Fruit fly (Drosophila melanogaster) whole organism, embryonic: Measurements from ENCODE around the gene dx.

ENCODE experiments used
- Ada2b ChIP-seq: fragments of 200-800 bp; sonication (Bioruptor generic); IDR thresholded peaks from 2 replicates; pipeline ENCODE4 v1.3.6; 2022; ENCODE audit warnings: missing biosample characterization, missing genetic modification characterization
- C15 ChIP-seq: fragments of 200-800 bp; sonication (Bioruptor generic); IDR thresholded peaks from 3 replicates; pipeline ENCODE4 v1.3.6; 2022; ENCODE audit warnings: missing biosample characterization, missing genetic modification characterization
- CG13296 ChIP-seq: fragments of 200-800 bp; sonication (Bioruptor generic); optimal IDR thresholded peaks from 3 replicates; lab custom pipeline; 2018; ENCODE audit warnings: missing biosample characterization, mild to moderate bottlenecking, missing genetic modification characterization
- CG13424 ChIP-seq: fragments of 200-800 bp; sonication (Bioruptor generic); optimal IDR thresholded peaks from 2 replicates; lab custom pipeline; 2019; ENCODE audit warnings: missing biosample characterization, mild to moderate bottlenecking, missing genetic modification characterization, moderate library complexity
- CG15514 ChIP-seq: fragments of 200-800 bp; sonication (Bioruptor generic); optimal IDR thresholded peaks from 3 replicates; lab custom pipeline; 2017; ENCODE audit warnings: missing biosample characterization, missing genetic modification characterization, mild to moderate bottlenecking, moderate library complexity, missing genetic modification reagents
- CG34422 ChIP-seq: fragments of 200-800 bp; sonication (Bioruptor generic); IDR thresholded peaks from 3 replicates; pipeline ENCODE4 v1.3.6; 2022; ENCODE audit warnings: missing biosample characterization, missing genetic modification characterization
- CG4707 ChIP-seq: fragments of 200-800 bp; sonication (Bioruptor generic); optimal IDR thresholded peaks from 2 replicates; lab custom pipeline; 2018; ENCODE audit warnings: missing biosample characterization, mild to moderate bottlenecking, missing genetic modification characterization, moderate library complexity
- CG6683 ChIP-seq: fragments of 200-800 bp; sonication (Bioruptor generic); optimal IDR thresholded peaks from 2 replicates; lab custom pipeline; 2017; ENCODE audit warnings: missing biosample characterization, mild to moderate bottlenecking, missing genetic modification characterization, missing genetic modification reagents
- CG7839 ChIP-seq: fragments of 200-800 bp; sonication (Bioruptor generic); optimal IDR thresholded peaks from 3 replicates; lab custom pipeline; 2018; ENCODE audit warnings: missing biosample characterization, mild to moderate bottlenecking, missing genetic modification characterization, moderate library complexity
- CG8089 ChIP-seq: fragments of 200-800 bp; sonication (Bioruptor generic); optimal IDR thresholded peaks from 3 replicates; lab custom pipeline; 2016; ENCODE audit warnings: missing biosample characterization, missing genetic modification characterization
- CG9727 ChIP-seq: fragments of 200-800 bp; sonication (Bioruptor generic); optimal IDR thresholded peaks from 3 replicates; lab custom pipeline; 2017; ENCODE audit warnings: missing biosample characterization, mild to moderate bottlenecking, missing genetic modification characterization
- CG9932 ChIP-seq: fragments of 200-800 bp; sonication (Bioruptor generic); IDR thresholded peaks from 2 replicates; pipeline ENCODE4 v1.3.6; 2022; ENCODE audit warnings: missing biosample characterization, missing genetic modification characterization
- Camta ChIP-seq: fragments of 200-800 bp; sonication (Bioruptor generic); optimal IDR thresholded peaks from 2 replicates; lab custom pipeline; 2016; ENCODE audit warnings: missing biosample characterization, missing genetic modification characterization
- Chrac-16 ChIP-seq: fragments of 200-800 bp; sonication (Bioruptor generic); optimal IDR thresholded peaks from 3 replicates; lab custom pipeline; 2016; ENCODE audit warnings: missing biosample characterization, missing genetic modification characterization
- Deaf1 ChIP-seq: fragments of 200-800 bp; optimal IDR thresholded peaks from 3 replicates; lab custom pipeline; 2019; ENCODE audit warnings: missing biosample characterization, mild to moderate bottlenecking, missing genetic modification characterization, moderate library complexity
- ERR ChIP-seq: fragments of 200-800 bp; sonication (Bioruptor generic); optimal IDR thresholded peaks from 2 replicates; lab custom pipeline; 2016; ENCODE audit warnings: missing biosample characterization, missing genetic modification characterization
- Fer3 ChIP-seq: fragments of 200-800 bp; sonication (Bioruptor generic); optimal IDR thresholded peaks from 2 replicates; lab custom pipeline; 2018; ENCODE audit warnings: missing biosample characterization, mild to moderate bottlenecking, missing genetic modification characterization, moderate library complexity
- H2.0 ChIP-seq: fragments of 200-800 bp; sonication (Bioruptor generic); IDR thresholded peaks from 2 replicates; pipeline ENCODE4 v1.3.6; 2022; ENCODE audit warnings: missing biosample characterization, missing genetic modification characterization
- HLH3B ChIP-seq: fragments of 200-800 bp; sonication (Bioruptor generic); IDR thresholded peaks from 2 replicates; pipeline ENCODE4 v1.3.6; 2022; ENCODE audit warnings: missing biosample characterization, missing genetic modification characterization
- HmgD ChIP-seq: fragments of 200-800 bp; sonication (Bioruptor generic); optimal IDR thresholded peaks from 3 replicates; lab custom pipeline; 2016; ENCODE audit warnings: missing biosample characterization, missing genetic modification characterization
- Mes4 ChIP-seq: fragments of 200-800 bp; sonication (Bioruptor generic); optimal IDR thresholded peaks from 2 replicates; lab custom pipeline; 2016; ENCODE audit warnings: missing biosample characterization, missing genetic modification characterization
- NC2β ChIP-seq: fragments of 200-800 bp; sonication (Bioruptor generic); optimal IDR thresholded peaks from 2 replicates; lab custom pipeline; 2016; ENCODE audit warnings: missing biosample characterization, missing genetic modification characterization
- Pdp1 ChIP-seq, 2 experiments: fragments of 200-800 bp; sonication (Bioruptor generic); optimal IDR thresholded peaks; 3 replicates each; lab custom pipeline; 2016; ENCODE audit warnings: missing biosample characterization in 2 of 2, missing genetic modification characterization in 2 of 2, mild to moderate bottlenecking in 1 of 2, moderate library complexity in 1 of 2
- Ptx1 ChIP-seq: fragments of 200-800 bp; sonication (Bioruptor generic); IDR thresholded peaks from 2 replicates; pipeline ENCODE4 v1.3.6; 2022; ENCODE audit warnings: missing biosample characterization, missing genetic modification characterization
- Stat92E ChIP-seq, 3 experiments: fragments of >200 bp in 2 of 3; fragments of 200-800 bp in 1 of 3; sonication (Bioruptor generic) in 1 of 3; optimal IDR thresholded peaks; 2 replicates each; lab custom pipeline; 2017 to 2019; ENCODE audit warnings: missing biosample characterization in 3 of 3, missing genetic modification characterization in 3 of 3, mild to moderate bottlenecking in 1 of 3, moderate library complexity in 1 of 3
- Trl ChIP-seq, 3 experiments: fragments of >200 bp in 2 of 3; fragments of 200-800 bp in 1 of 3; sonication (Bioruptor generic) in 1 of 3; optimal IDR thresholded peaks; 2 replicates in 1 of 3; 3 replicates in 2 of 3; lab custom pipeline; 2016 to 2017; ENCODE audit warnings: missing biosample characterization in 1 of 3, missing genetic modification characterization in 1 of 3
- Vsx1 ChIP-seq: fragments of 200-800 bp; sonication (Bioruptor generic); optimal IDR thresholded peaks from 2 replicates; lab custom pipeline; 2017; ENCODE audit warnings: missing biosample characterization, mild to moderate bottlenecking, missing genetic modification characterization, missing genetic modification reagents
- abd-A ChIP-seq: fragments of 200-800 bp; sonication (Bioruptor generic); optimal IDR thresholded peaks from 3 replicates; lab custom pipeline; 2019; ENCODE audit warnings: missing biosample characterization, mild to moderate bottlenecking, missing genetic modification characterization, moderate library complexity
- ase ChIP-seq: fragments of 200-800 bp; sonication (Bioruptor generic); IDR thresholded peaks from 3 replicates; pipeline ENCODE4 v1.3.6; 2022; ENCODE audit warnings: missing biosample characterization, missing genetic modification characterization
- ato ChIP-seq: fragments of 200-800 bp; sonication (Bioruptor generic); IDR thresholded peaks from 2 replicates; pipeline ENCODE4 v1.3.6; 2022; ENCODE audit warnings: missing biosample characterization, missing genetic modification characterization; ENCODE audit not compliant: partially characterized antibody
- bcd ChIP-seq: fragments of 200-800 bp; sonication (Bioruptor generic); optimal IDR thresholded peaks from 2 replicates; lab custom pipeline; 2017; ENCODE audit warnings: missing biosample characterization, mild to moderate bottlenecking, missing genetic modification characterization
- caup ChIP-seq: fragments of 200-800 bp; sonication (Bioruptor generic); optimal IDR thresholded peaks from 3 replicates; lab custom pipeline; 2017; ENCODE audit warnings: missing biosample characterization, mild to moderate bottlenecking, missing genetic modification characterization, moderate library complexity; ENCODE audit not compliant: severe bottlenecking
- croc ChIP-seq: fragments of 200-800 bp; sonication (Bioruptor generic); conservative IDR thresholded peaks from 3 replicates; pipeline ENCODE4 v1.3.6; 2022; ENCODE audit warnings: missing biosample characterization, missing genetic modification characterization
- fd3F ChIP-seq: fragments of 200-800 bp; sonication (Bioruptor generic); optimal IDR thresholded peaks from 2 replicates; lab custom pipeline; 2018; ENCODE audit warnings: missing biosample characterization, mild to moderate bottlenecking, missing genetic modification characterization, moderate library complexity
- gce ChIP-seq: fragments of 200-800 bp; sonication (Bioruptor generic); IDR thresholded peaks from 3 replicates; pipeline ENCODE4 v1.3.6; 2022; ENCODE audit warnings: missing biosample characterization, missing genetic modification characterization
- gem ChIP-seq: fragments of 200-800 bp; sonication (Bioruptor generic); optimal IDR thresholded peaks from 2 replicates; lab custom pipeline; 2019; ENCODE audit warnings: missing biosample characterization, mild to moderate bottlenecking, missing genetic modification characterization, moderate library complexity
- gt ChIP-seq: fragments of 200-800 bp; sonication (Bioruptor generic); IDR thresholded peaks from 2 replicates; pipeline ENCODE4 v1.3.6; 2022; ENCODE audit warnings: missing biosample characterization, missing genetic modification characterization
- klu ChIP-seq: fragments of 200-800 bp; sonication (Bioruptor generic); IDR thresholded peaks from 2 replicates; pipeline ENCODE4 v1.3.6; 2022; ENCODE audit warnings: missing biosample characterization, missing genetic modification characterization
- mam ChIP-seq: fragments of 200-800 bp; sonication (Bioruptor generic); optimal IDR thresholded peaks from 3 replicates; lab custom pipeline; 2016; ENCODE audit warnings: missing biosample characterization, missing genetic modification characterization
- prd ChIP-seq, 3 experiments: fragments of >200 bp in 2 of 3; fragments of 200-800 bp in 1 of 3; sonication (Bioruptor generic) in 1 of 3; optimal IDR thresholded peaks in 2 of 3; IDR thresholded peaks in 1 of 3; 2 replicates in 2 of 3; 3 replicates in 1 of 3; pipeline versions ENCODE4 v1.3.6 to Lab custom; 2017 to 2022; ENCODE audit warnings: missing biosample characterization in 1 of 3, missing genetic modification characterization in 1 of 3
- rib ChIP-seq: fragments of 200-800 bp; sonication (Bioruptor generic); IDR thresholded peaks from 2 replicates; pipeline ENCODE4 v1.3.6; 2022; ENCODE audit warnings: missing biosample characterization, missing genetic modification characterization
- run ChIP-seq: fragments of 200-800 bp; sonication (Bioruptor generic); optimal IDR thresholded peaks from 3 replicates; lab custom pipeline; 2018; ENCODE audit warnings: missing biosample characterization, mild to moderate bottlenecking, missing genetic modification characterization
- sc ChIP-seq, 3 experiments: fragments of >200 bp in 2 of 3; fragments of 200-800 bp in 1 of 3; sonication (Bioruptor generic) in 1 of 3; optimal IDR thresholded peaks; 2 replicates in 2 of 3; 3 replicates in 1 of 3; lab custom pipeline; 2017; ENCODE audit warnings: mild to moderate bottlenecking in 1 of 3, missing biosample characterization in 1 of 3, missing genetic modification characterization in 1 of 3, missing genetic modification reagents in 1 of 3
- slbo ChIP-seq: fragments of 200-800 bp; sonication (Bioruptor generic); IDR thresholded peaks from 2 replicates; pipeline ENCODE4 v1.3.6; 2022; ENCODE audit warnings: missing biosample characterization, missing genetic modification characterization
- tin ChIP-seq: fragments of 200-800 bp; sonication (Bioruptor generic); optimal IDR thresholded peaks from 3 replicates; lab custom pipeline; 2016; ENCODE audit warnings: missing biosample characterization, missing genetic modification characterization
- trh ChIP-seq: fragments of 200-800 bp; sonication (Bioruptor generic); optimal IDR thresholded peaks from 2 replicates; lab custom pipeline; 2016; ENCODE audit warnings: missing biosample characterization, missing genetic modification characterization
- vvl ChIP-seq: fragments of 200-800 bp; sonication (Bioruptor generic); IDR thresholded peaks from 2 replicates; pipeline ENCODE4 v1.3.6; 2022; ENCODE audit warnings: missing biosample characterization, missing genetic modification characterization
- wor ChIP-seq: fragments of 200-800 bp; sonication (Bioruptor generic); IDR thresholded peaks from 2 replicates; pipeline ENCODE4 v1.3.6; 2022; ENCODE audit warnings: missing biosample characterization, missing genetic modification characterization
- zfh1 ChIP-seq: fragments of 200-800 bp; sonication (Bioruptor generic); IDR thresholded peaks from 3 replicates; pipeline ENCODE4 v1.3.6; 2022; ENCODE audit warnings: missing biosample characterization, missing genetic modification characterization

The dx gene

dm6 chrX:6574488-6574887 lies 40.7 kb downstream of the dx start (continued):
- TF ChIP-seq HLH3B (GFP tag; lab: Robert Waterston, UW), result peak; percentile 37; the same call in 1 of the 2 replicates
- no peak for TF ChIP-seq NC2β (GFP tag; lab: Kevin White, UChicago)
- TF ChIP-seq wor (GFP tag; lab: Robert Waterston, UW), result no peak
- no peak for TF ChIP-seq Chrac-16 (GFP tag; lab: Kevin White, UChicago)
- no peak for TF ChIP-seq Deaf1
- no peak for TF ChIP-seq Stat92E (GFP tag; optimal IDR thresholded peaks at IDR 0.05; lab: Kevin White, UChicago)
- TF ChIP-seq vvl (GFP tag; lab: Robert Waterston, UW), result peak; percentile 49; the same call in 1 of the 2 replicates
- TF ChIP-seq CG13296 (GFP tag; lab: Kevin White, UChicago), result no peak
- TF ChIP-seq bcd, result peak; percentile 32
- no peak for TF ChIP-seq croc
- no peak for TF ChIP-seq CG9727 (GFP tag; lab: Kevin White, UChicago)
- no peak for TF ChIP-seq gt (GFP tag; lab: Robert Waterston, UW)
- TF ChIP-seq ERR (GFP tag; lab: Kevin White, UChicago), result no peak
- peak; percentile 31; the same call in 1 of the 2 replicates for TF ChIP-seq CG9932 (GFP tag; lab: Robert Waterston, UW)
- TF ChIP-seq CG6683 (GFP tag; lab: Kevin White, UChicago), result no peak
- TF ChIP-seq Ptx1 (GFP tag; lab: Robert Waterston, UW), result peak; percentile 60
- peak in 1 of 2 experiments; percentile 4 for TF ChIP-seq Pdp1 (GFP tag; optimal IDR thresholded peaks at IDR 0.05; lab: Kevin White, UChicago)
- peak; percentile 58; the same call in 1 of the 2 replicates for TF ChIP-seq Ada2b
- peak; percentile 3 for TF ChIP-seq caup (GFP tag; lab: Kevin White, UChicago)
- TF ChIP-seq prd (optimal IDR thresholded peaks at IDR 0.05; lab: Kevin White, UChicago), result no peak
- TF ChIP-seq prd (GFP tag; IDR thresholded peaks at IDR 0.05; lab: Robert Waterston, UW), result peak; percentile 49; the same call in 1 of the 3 replicates
- peak; percentile 42; the same call in 1 of the 2 replicates for TF ChIP-seq H2.0 (GFP tag; lab: Robert Waterston, UW)
- no peak for TF ChIP-seq sc (optimal IDR thresholded peaks at IDR 0.05; lab: Kevin White, UChicago)
- TF ChIP-seq sc (GFP tag; optimal IDR thresholded peaks at IDR 0.05; lab: Kevin White, UChicago), result no peak
- TF ChIP-seq abd-A (tag; lab: Kevin White, UChicago), result no peak
- no peak for TF ChIP-seq run (tag; lab: Kevin White, UChicago)
- TF ChIP-seq Camta (GFP tag; lab: Kevin White, UChicago), result no peak
- peak; percentile 19 for TF ChIP-seq Fer3
- no peak for TF ChIP-seq HmgD
- TF ChIP-seq gem, result peak; percentile 47
- TF ChIP-seq tin (GFP tag; lab: Kevin White, UChicago), result no peak
- TF ChIP-seq CG15514 (GFP tag; lab: Kevin White, UChicago), result peak; percentile 9
- peak; percentile 45; the same call in 1 of the 3 replicates for TF ChIP-seq ase (GFP tag; lab: Robert Waterston, UW)
- TF ChIP-seq Trl (optimal IDR thresholded peaks at IDR 0.05; lab: Kevin White, UChicago), result no peak
- TF ChIP-seq Trl (GFP tag; optimal IDR thresholded peaks at IDR 0.05; lab: Kevin White, UChicago), result no peak
- TF ChIP-seq gce (GFP tag; lab: Robert Waterston, UW), result 0 out of 3 replicates have a peak, but pooled peaks have one; percentile 29
- no peak for TF ChIP-seq CG4707 (GFP tag; lab: Kevin White, UChicago)
- no peak for TF ChIP-seq Vsx1 (GFP tag; lab: Kevin White, UChicago)
- peak; percentile 28 for TF ChIP-seq CG7839 (tag; lab: Kevin White, UChicago)
- 0 out of 3 replicates have a peak, but pooled peaks have one; percentile 10 for TF ChIP-seq CG34422 (GFP tag; lab: Robert Waterston, UW)
- no peak for TF ChIP-seq CG8089 (GFP tag; lab: Kevin White, UChicago)
- no peak for TF ChIP-seq Mes4 (GFP tag; lab: Kevin White, UChicago)
- TF ChIP-seq trh, result no peak
- TF ChIP-seq slbo (GFP tag; lab: Robert Waterston, UW), result peak; percentile 38; the same call in 1 of the 2 replicates
- no peak for TF ChIP-seq C15 (GFP tag; lab: Robert Waterston, UW)
- no peak for TF ChIP-seq klu
- no peak for TF ChIP-seq rib (GFP tag; lab: Robert Waterston, UW)
- TF ChIP-seq ato (GFP tag; lab: Robert Waterston, UW), result no peak
- TF ChIP-seq zfh1, result no peak
- peak; percentile 14 for TF ChIP-seq mam (GFP tag; lab: Kevin White, UChicago)
- TF ChIP-seq fd3F (GFP tag; lab: Kevin White, UChicago), result no peak
- peak; percentile 44 for TF ChIP-seq CG13424 (tag; lab: Kevin White, UChicago)
